Worm (Caenorhabditis elegans) whole organism, L4 larva: ENCODE measurements around the gene C18H2.5.

Experiments used
- F26F4.8 ChIP-seq: fragments of 200-800 bp; sonication (Bioruptor generic); conservative IDR thresholded peaks from 2 replicates; pipeline ENCODE4 v1.3.6; 2022; ENCODE audit warnings: missing genetic modification characterization, missing compliant biosample characterization
- F49E8.2 ChIP-seq: sonication (generic microtip); optimal IDR thresholded peaks from 2 replicates; lab custom pipeline; 2016; ENCODE audit warnings: missing compliant biosample characterization, mild to moderate bottlenecking, missing genetic modification characterization, borderline replicate concordance
- R02D3.7 ChIP-seq: fragments of 150-350 bp; sonication (generic microtip); optimal IDR thresholded peaks from 3 replicates; lab custom pipeline; 2014; ENCODE audit warnings: missing biosample characterization, missing genetic modification characterization
- T20F7.1 ChIP-seq: fragments of 200-800 bp; sonication (Bioruptor generic); optimal IDR thresholded peaks from 2 replicates; lab custom pipeline; 2018; ENCODE audit warnings: mild to moderate bottlenecking, missing genetic modification characterization, missing compliant biosample characterization
- Y48G9A.11 ChIP-seq: fragments of 200-800 bp; sonication (Bioruptor generic); IDR thresholded peaks from 2 replicates; pipeline ENCODE4 v1.3.6; 2022; ENCODE audit warnings: missing genetic modification reagents, missing genetic modification characterization, missing compliant biosample characterization
- Y5F2A.4 ChIP-seq: fragments of 200-800 bp; sonication (Bioruptor generic); optimal IDR thresholded peaks from 2 replicates; lab custom pipeline; 2018; ENCODE audit warnings: mild to moderate bottlenecking, missing genetic modification characterization, missing compliant biosample characterization
- Y75B8A.6 ChIP-seq: fragments of 200-800 bp; sonication (Bioruptor generic); IDR thresholded peaks from 2 replicates; pipeline ENCODE4 v1.3.6; 2022; ENCODE audit warnings: missing genetic modification reagents, missing genetic modification characterization, missing compliant biosample characterization
- ZK337.2 ChIP-seq: fragments of 200-800 bp; sonication (Bioruptor generic); IDR thresholded peaks from 2 replicates; pipeline ENCODE4 v1.3.6; 2022; ENCODE audit warnings: missing genetic modification reagents, missing genetic modification characterization, missing compliant biosample characterization
- aha-1 ChIP-seq: fragments of 150-350 bp; peaks from one replicate; lab custom pipeline; 2014; ENCODE audit warnings: missing biosample characterization, missing genetic modification characterization
- ceh-20 ChIP-seq: fragments of 200-800 bp; sonication (Bioruptor generic); IDR thresholded peaks from 2 replicates; pipeline ENCODE4 v1.3.6; 2022; ENCODE audit warnings: missing genetic modification reagents, missing genetic modification characterization, missing compliant biosample characterization
- ceh-28 ChIP-seq: fragments of 150-350 bp; optimal IDR thresholded peaks from 2 replicates; lab custom pipeline; 2014; ENCODE audit warnings: missing biosample characterization, missing genetic modification reagents, missing genetic modification characterization
- ceh-44 ChIP-seq: fragments of 200-800 bp; sonication (Bioruptor generic); IDR thresholded peaks from 2 replicates; pipeline ENCODE4 v1.3.6; 2022; ENCODE audit warnings: missing genetic modification reagents, missing genetic modification characterization, missing compliant biosample characterization
- ceh-82 ChIP-seq: sonication (generic microtip); optimal IDR thresholded peaks from 2 replicates; lab custom pipeline; 2017; ENCODE audit warnings: missing biosample characterization, missing genetic modification characterization
- ces-1 ChIP-seq: fragments of 150-350 bp; sonication (generic microtip); optimal IDR thresholded peaks from 4 replicates; lab custom pipeline; 2014; ENCODE audit warnings: missing biosample characterization, missing genetic modification reagents, missing genetic modification characterization
- cey-2 ChIP-seq: sonication (generic microtip); optimal IDR thresholded peaks from 3 replicates; lab custom pipeline; 2017; ENCODE audit warnings: missing genetic modification characterization, mild to moderate bottlenecking, missing compliant biosample characterization, antibody characterized with exemption, borderline replicate concordance; ENCODE audit not compliant: insufficient read depth
- dmd-6 ChIP-seq: fragments of 200-800 bp; sonication (Bioruptor generic); IDR thresholded peaks from 2 replicates; pipeline ENCODE4 v1.3.6; 2022; ENCODE audit warnings: missing genetic modification reagents, missing genetic modification characterization, missing compliant biosample characterization
- dmd-9 ChIP-seq: fragments of 200-800 bp; sonication (Bioruptor generic); IDR thresholded peaks from 2 replicates; pipeline ENCODE4 v1.3.6; 2022; ENCODE audit warnings: missing genetic modification reagents, missing genetic modification characterization, missing compliant biosample characterization
- duxl-1 ChIP-seq: sonication (generic microtip); optimal IDR thresholded peaks from 2 replicates; lab custom pipeline; 2016; ENCODE audit warnings: mild to moderate bottlenecking, missing genetic modification characterization, moderate library complexity, missing compliant biosample characterization; ENCODE audit not compliant: poor library complexity
- hif-1 ChIP-seq, 2 experiments: sonication (generic microtip); optimal IDR thresholded peaks; 2 replicates each; lab custom pipeline; 2016 to 2017; ENCODE audit warnings: missing compliant biosample characterization in 2 of 2, missing genetic modification characterization in 2 of 2, missing genetic modification reagents in 2 of 2, missing genotype in 2 of 2, mild to moderate bottlenecking in 1 of 2
- hmg-1.1 ChIP-seq: fragments of 200-800 bp; sonication (Bioruptor generic); IDR thresholded peaks from 2 replicates; pipeline ENCODE4 v1.3.6; 2022; ENCODE audit warnings: missing genetic modification reagents, missing genetic modification characterization, missing compliant biosample characterization
- lir-3 ChIP-seq: sonication (generic microtip); optimal IDR thresholded peaks from 2 replicates; lab custom pipeline; 2016; ENCODE audit warnings: mild to moderate bottlenecking, missing genetic modification characterization, missing compliant biosample characterization
- lsy-2 ChIP-seq, 2 experiments: fragments of 150-350 bp in 1 of 2; sonication (generic microtip) in 1 of 2; optimal IDR thresholded peaks; 2 replicates each; lab custom pipeline; 2014 to 2017; ENCODE audit warnings: missing biosample characterization in 2 of 2, missing genetic modification characterization in 2 of 2
- madf-5 ChIP-seq, 2 experiments: fragments of 200-800 bp; sonication (Bioruptor generic); IDR thresholded peaks; 2 replicates each; pipeline ENCODE4 v1.3.6; 2022; ENCODE audit warnings: missing compliant biosample characterization in 2 of 2, missing genetic modification characterization in 2 of 2
- mdl-1 ChIP-seq, 2 experiments: fragments of 150-350 bp in 1 of 2; sonication (generic microtip) in 1 of 2; optimal IDR thresholded peaks; 2 replicates each; lab custom pipeline; 2014 to 2017; ENCODE audit warnings: missing biosample characterization in 2 of 2, missing genetic modification characterization in 2 of 2
- mdt-29 ChIP-seq: fragments of 200-800 bp; sonication (Bioruptor generic); IDR thresholded peaks from 2 replicates; pipeline ENCODE4 v1.3.6; 2022; ENCODE audit warnings: missing genetic modification reagents, missing genetic modification characterization, missing compliant biosample characterization
- mep-1 ChIP-seq: fragments of 150-350 bp; sonication (generic microtip); optimal IDR thresholded peaks from 3 replicates; lab custom pipeline; 2014; ENCODE audit warnings: missing biosample characterization, missing genetic modification characterization
- mxl-2 ChIP-seq: fragments of 200-800 bp; sonication (Bioruptor generic); conservative IDR thresholded peaks from 2 replicates; pipeline ENCODE4 v1.3.6; 2022; ENCODE audit warnings: missing genetic modification reagents, missing genetic modification characterization, missing compliant biosample characterization
- mxl-3 ChIP-seq: fragments of 200-800 bp; sonication (Bioruptor generic); optimal IDR thresholded peaks from 2 replicates; lab custom pipeline; 2018; ENCODE audit warnings: mild to moderate bottlenecking, missing genetic modification characterization, missing compliant biosample characterization
- nhr-10 ChIP-seq: fragments of 150-350 bp; optimal IDR thresholded peaks from 2 replicates; lab custom pipeline; 2014; ENCODE audit warnings: missing biosample characterization, missing genetic modification characterization
- nhr-102 ChIP-seq: sonication (generic microtip); optimal IDR thresholded peaks from 2 replicates; lab custom pipeline; 2016; ENCODE audit warnings: mild to moderate bottlenecking, missing genetic modification characterization, moderate library complexity, missing compliant biosample characterization
- nhr-11 ChIP-seq: fragments of 150-350 bp; optimal IDR thresholded peaks from 2 replicates; lab custom pipeline; 2014; ENCODE audit warnings: missing biosample characterization, missing genetic modification characterization
- nhr-111 ChIP-seq: fragments of 200-800 bp; sonication (Bioruptor generic); optimal IDR thresholded peaks from 2 replicates; lab custom pipeline; 2018; ENCODE audit warnings: mild to moderate bottlenecking, missing genetic modification characterization, missing compliant biosample characterization
- nhr-41 ChIP-seq: fragments of 200-800 bp; sonication (Bioruptor generic); IDR thresholded peaks from 2 replicates; pipeline ENCODE4 v1.3.6; 2022; ENCODE audit warnings: missing genetic modification reagents, missing genetic modification characterization, missing compliant biosample characterization
- nhr-42 ChIP-seq: fragments of 200-800 bp; sonication (Bioruptor generic); IDR thresholded peaks from 2 replicates; pipeline ENCODE4 v1.3.6; 2022; ENCODE audit warnings: missing genetic modification characterization, missing compliant biosample characterization
- nhr-76 ChIP-seq: fragments of 150-350 bp; optimal IDR thresholded peaks from 2 replicates; lab custom pipeline; 2014; ENCODE audit warnings: missing biosample characterization, missing genetic modification characterization
- pha-4 ChIP-seq, 2 experiments: fragments of 150-350 bp in 1 of 2; fragments of 200-800 bp in 1 of 2; sonication (Bioruptor generic) in 1 of 2; IDR thresholded peaks in 1 of 2; optimal IDR thresholded peaks in 1 of 2; 2 replicates each; pipeline versions ENCODE4 v1.3.6 to Lab custom; 2014 to 2022; ENCODE audit warnings: missing genetic modification characterization in 2 of 2, missing genetic modification reagents in 2 of 2, missing biosample characterization in 1 of 2, missing compliant biosample characterization in 1 of 2
- php-3 ChIP-seq: fragments of 200-800 bp; sonication (Bioruptor generic); IDR thresholded peaks from 2 replicates; pipeline ENCODE4 v1.3.6; 2022; ENCODE audit warnings: missing genetic modification reagents, missing genetic modification characterization, missing compliant biosample characterization
- pqm-1 ChIP-seq: sonication (generic microtip); optimal IDR thresholded peaks from 2 replicates; lab custom pipeline; 2017; ENCODE audit warnings: missing biosample characterization, missing genetic modification characterization
- rbr-2 ChIP-seq: sonication (generic microtip); optimal IDR thresholded peaks from 2 replicates; lab custom pipeline; 2016; ENCODE audit warnings: missing genotype, missing genetic modification characterization, missing compliant biosample characterization
- saeg-2 ChIP-seq: fragments of 200-800 bp; sonication (Bioruptor generic); IDR thresholded peaks from 2 replicates; pipeline ENCODE4 v1.3.6; 2022; ENCODE audit warnings: missing genetic modification reagents, missing genetic modification characterization, missing compliant biosample characterization
- set-16 ChIP-seq: fragments of 200-800 bp; sonication (Bioruptor generic); IDR thresholded peaks from 2 replicates; pipeline ENCODE4 v1.3.6; 2022; ENCODE audit warnings: missing genetic modification reagents, missing genetic modification characterization, missing compliant biosample characterization
- snpc-1.2 ChIP-seq: fragments of 200-800 bp; sonication (Bioruptor generic); IDR thresholded peaks from 2 replicates; pipeline ENCODE4 v1.3.6; 2022; ENCODE audit warnings: missing genetic modification reagents, missing genetic modification characterization, missing compliant biosample characterization
- spr-3 ChIP-seq: fragments of 200-800 bp; sonication (Bioruptor generic); optimal IDR thresholded peaks from 2 replicates; lab custom pipeline; 2018; ENCODE audit warnings: mild to moderate bottlenecking, missing genetic modification characterization, missing compliant biosample characterization
- unc-130 ChIP-seq: sonication (generic microtip); optimal IDR thresholded peaks from 2 replicates; lab custom pipeline; 2016; ENCODE audit warnings: missing genetic modification reagents, missing genetic modification characterization, missing compliant biosample characterization
- unc-62 ChIP-seq, 3 experiments: fragments of 150-350 bp in 1 of 3; sonication (generic microtip); optimal IDR thresholded peaks in 2 of 3; peaks in 1 of 3; 1 replicate in 1 of 3; 2 replicates in 2 of 3; lab custom pipeline; 2014 to 2017; ENCODE audit warnings: missing biosample characterization in 3 of 3, missing genetic modification characterization in 3 of 3, missing genetic modification reagents in 3 of 3, missing genotype in 1 of 3
- vab-7 ChIP-seq: fragments of 200-800 bp; sonication (Bioruptor generic); IDR thresholded peaks from 2 replicates; pipeline ENCODE4 v1.3.6; 2022; ENCODE audit warnings: missing genetic modification reagents, missing genetic modification characterization, missing compliant biosample characterization
- zag-1 ChIP-seq: fragments of 150-350 bp; optimal IDR thresholded peaks from 2 replicates; lab custom pipeline; 2014; ENCODE audit warnings: missing biosample characterization, missing genetic modification characterization
- zfp-2 ChIP-seq: sonication (generic microtip); optimal IDR thresholded peaks from 2 replicates; lab custom pipeline; 2016; ENCODE audit warnings: mild to moderate bottlenecking, missing genetic modification characterization, missing compliant biosample characterization
- zfp-3 ChIP-seq: fragments of 200-800 bp; sonication (Bioruptor generic); conservative IDR thresholded peaks from 2 replicates; pipeline ENCODE4 v1.3.6; 2022; ENCODE audit warnings: missing genetic modification reagents, missing genetic modification characterization, missing compliant biosample characterization
- zip-2 ChIP-seq: fragments of 150-350 bp; optimal IDR thresholded peaks from 2 replicates; lab custom pipeline; 2014; ENCODE audit warnings: missing biosample characterization, missing genetic modification characterization

The C18H2.5 gene

DNA sequence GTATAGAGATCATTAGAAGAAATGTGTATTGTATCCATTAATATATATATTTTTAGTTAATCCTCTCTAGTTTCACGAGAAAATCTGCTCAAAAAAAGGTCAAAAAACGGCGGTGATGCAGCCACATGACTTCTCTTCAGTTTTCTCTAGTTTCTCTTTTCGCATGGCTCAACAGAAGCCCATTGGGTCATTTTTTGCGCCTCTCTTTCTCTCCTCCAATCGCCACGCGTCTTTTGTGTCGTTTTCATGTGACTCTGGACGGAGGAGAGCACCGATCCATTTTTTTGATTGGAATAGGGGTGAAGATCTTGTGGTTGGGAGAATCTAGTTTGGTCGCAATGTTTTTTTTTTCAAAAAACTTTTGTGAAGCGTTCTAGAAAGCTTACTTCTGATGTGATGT lies 26.7 kb upstream of the C18H2.5 start (continued):
- TF ChIP-seq Y48G9A.11 (GFP tag; lab: Robert Waterston, UW) (no peak), mdt-29 (no peak), mxl-2 (GFP tag; lab: Robert Waterston, UW) (no peak), nhr-102 (no peak), Y5F2A.4 (GFP tag; lab: Kevin White, UChicago) (no peak), zfp-2 (tag; lab: Kevin White, UChicago) (no peak), zip-2 (tag; lab: Kevin White, UChicago) (no peak), hmg-1.1 (GFP tag; lab: Robert Waterston, UW) (0 out of 2 replicates have a peak, but pooled peaks have one; percentile 21), duxl-1 (no peak), madf-5 (GFP tag; IDR thresholded peaks at IDR 0.05; lab: Robert Waterston, UW) (no peak), set-16 (GFP tag; lab: Robert Waterston, UW) (peak; percentile 29; the same call in 1 of the 2 replicates), ceh-82 (tag; lab: Kevin White, UChicago) (no peak), snpc-1.2 (GFP tag; lab: Robert Waterston, UW) (no peak), pha-4 (GFP tag; IDR thresholded peaks at IDR 0.05; lab: Robert Waterston, UW) (no peak), pha-4 (tag; optimal IDR thresholded peaks at IDR 0.05; lab: Kevin White, UChicago) (no peak), zag-1 (no peak), zfp-3 (GFP tag; lab: Robert Waterston, UW) (no peak), mxl-3 (GFP tag; lab: Kevin White, UChicago) (peak; percentile 19), php-3 (GFP tag; lab: Robert Waterston, UW) (no peak), F26F4.8 (no peak), mdl-1 (tag; optimal IDR thresholded peaks at IDR 0.05; lab: Kevin White, UChicago) (peak in 1 of 2 experiments; percentile 81), mep-1 (tag; lab: Kevin White, UChicago) (peak; percentile 63), pqm-1 (no peak), vab-7 (GFP tag; lab: Robert Waterston, UW) (no peak), dmd-6 (GFP tag; lab: Robert Waterston, UW) (peak; percentile 52), spr-3 (no peak), ceh-44 (GFP tag; lab: Robert Waterston, UW) (no peak), nhr-10 (tag; lab: Kevin White, UChicago) (no peak), unc-130 (GFP tag; lab: Kevin White, UChicago) (no peak), nhr-42 (GFP tag; lab: Robert Waterston, UW) (no peak), R02D3.7 (no peak), aha-1 (tag; lab: Kevin White, UChicago) (peak; percentile 27), ceh-20 (GFP tag; lab: Robert Waterston, UW) (peak; percentile 52; the same call in 1 of the 2 replicates), nhr-41 (GFP tag; lab: Robert Waterston, UW) (no peak), cey-2 (tag; lab: Kevin White, UChicago) (no peak), rbr-2 (tag; lab: Kevin White, UChicago) (peak; percentile 8), ZK337.2 (GFP tag; lab: Robert Waterston, UW) (no peak), lir-3 (tag; lab: Kevin White, UChicago) (no peak), T20F7.1 (GFP tag; lab: Kevin White, UChicago) (no peak), lsy-2 (tag; optimal IDR thresholded peaks at IDR 0.05; lab: Kevin White, UChicago) (peak in 1 of 2 experiments; percentile 72), ceh-28 (tag; lab: Kevin White, UChicago) (no peak), dmd-9 (GFP tag; lab: Robert Waterston, UW) (no peak), F49E8.2 (no peak), hif-1 (tag; optimal IDR thresholded peaks at IDR 0.05; lab: Kevin White, UChicago) (peak in 1 of 2 experiments; percentile 62), nhr-111 (no peak), saeg-2 (GFP tag; lab: Robert Waterston, UW) (no peak), unc-62 (GFP tag; optimal IDR thresholded peaks at IDR 0.05 in 1 of 2; lab: Kevin White, UChicago) (no peak), unc-62 (tag; optimal IDR thresholded peaks at IDR 0.05; lab: Kevin White, UChicago) (no peak), ces-1 (GFP tag; lab: Kevin White, UChicago) (no peak), nhr-11 (tag; lab: Kevin White, UChicago) (peak; percentile 66), Y75B8A.6 (GFP tag; lab: Robert Waterston, UW) (no peak), nhr-76 (tag; lab: Kevin White, UChicago) (peak; percentile 43)
